Fruit fly (Drosophila melanogaster) S2 (cell line): Measurements from ENCODE around the gene CG42597.

Source experiments
- CG8478 ChIP-seq: fragments of >200 bp; optimal IDR thresholded peaks from 2 replicates; lab custom pipeline; 2018
- CTCF ChIP-seq, 2 experiments: fragments of >200 bp; optimal IDR thresholded peaks; 2 replicates each; lab custom pipeline; 2018

dm6 chr2L:22014890-22015289 lies 50.3 kb downstream of the CG42597 start, which contains the start of gene CG31693:
- TF ChIP-seq CG8478 (lab: Kevin White, UChicago) (no peak), CTCF (optimal IDR thresholded peaks at IDR 0.05; lab: Kevin White, UChicago) (no peak)
